Worm (Caenorhabditis elegans) whole organism, L3 larva: ENCODE results near the gene C09G1.5.

Experiments used
- ama-1 ChIP-seq: fragments of 150-350 bp; optimal IDR thresholded peaks from 2 replicates; lab custom pipeline; 2018
- ceh-16 ChIP-seq: sonication (generic microtip); optimal IDR thresholded peaks from 2 replicates; lab custom pipeline; 2017; ENCODE audit warnings: missing biosample characterization, missing genetic modification characterization
- egl-27 ChIP-seq: sonication (generic microtip); optimal IDR thresholded peaks from 4 replicates; lab custom pipeline; 2017; ENCODE audit warnings: missing biosample characterization, missing genetic modification reagents, missing genetic modification characterization
- elt-3 ChIP-seq, 3 experiments: fragments of 150-350 bp in 1 of 3; sonication (generic microtip) in 2 of 3; optimal IDR thresholded peaks; 2 replicates in 2 of 3; 4 replicates in 1 of 3; lab custom pipeline; 2014 to 2017; ENCODE audit warnings: missing biosample characterization in 3 of 3, missing genetic modification characterization in 3 of 3
- fkh-10 ChIP-seq: sonication (generic microtip); optimal IDR thresholded peaks from 2 replicates; lab custom pipeline; 2017; ENCODE audit warnings: missing biosample characterization, missing genetic modification reagents, missing genetic modification characterization
- fkh-2 ChIP-seq: fragments of 150-350 bp; optimal IDR thresholded peaks from 2 replicates; lab custom pipeline; 2014; ENCODE audit warnings: missing biosample characterization, missing genetic modification reagents, missing genetic modification characterization
- nhr-11 ChIP-seq: fragments of 150-350 bp; optimal IDR thresholded peaks from 2 replicates; lab custom pipeline; 2014; ENCODE audit warnings: missing biosample characterization, missing genetic modification characterization
- nhr-12 ChIP-seq: fragments of 150-350 bp; optimal IDR thresholded peaks from 2 replicates; lab custom pipeline; 2014; ENCODE audit warnings: missing biosample characterization, missing genetic modification characterization
- nhr-237 ChIP-seq: fragments of 150-350 bp; optimal IDR thresholded peaks from 2 replicates; lab custom pipeline; 2014; ENCODE audit warnings: missing biosample characterization, missing genetic modification characterization
- nhr-25 ChIP-seq: sonication (generic microtip); optimal IDR thresholded peaks from 2 replicates; lab custom pipeline; 2017; ENCODE audit warnings: missing biosample characterization, missing genetic modification characterization
- nhr-76 ChIP-seq: fragments of 150-350 bp; sonication (generic microtip); optimal IDR thresholded peaks from 5 replicates; lab custom pipeline; 2014; ENCODE audit warnings: missing biosample characterization, missing genetic modification characterization
- unc-39 ChIP-seq: sonication (generic microtip); optimal IDR thresholded peaks from 4 replicates; lab custom pipeline; 2017; ENCODE audit warnings: missing biosample characterization, missing genetic modification characterization

DNA sequence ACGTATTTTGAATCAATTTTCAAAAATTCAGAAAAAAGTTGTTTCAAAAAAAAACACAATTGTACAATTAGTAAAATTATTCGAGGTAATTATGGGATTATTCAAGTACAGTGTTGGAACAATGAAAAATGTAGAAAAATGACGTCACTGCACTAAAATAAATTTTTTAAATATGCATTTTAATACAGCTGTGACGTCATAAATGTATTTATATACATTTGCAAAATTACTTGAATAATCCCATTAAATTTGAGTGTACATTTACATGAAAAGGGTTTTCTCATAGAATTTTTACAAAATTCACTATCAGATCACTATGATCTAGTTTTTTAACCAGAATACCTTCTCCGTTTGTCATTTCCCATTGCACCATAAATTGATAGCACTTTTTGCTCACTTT lies 29.7 kb downstream of the C09G1.5 start:
- TF ChIP-seq egl-27 (no peak), nhr-76 (tag; lab: Kevin White, UChicago) (no peak), unc-39 (tag; lab: Kevin White, UChicago) (no peak), nhr-25 (tag; lab: Kevin White, UChicago) (no peak), ceh-16 (tag; lab: Kevin White, UChicago) (no peak), fkh-10 (GFP tag; lab: Kevin White, UChicago) (no peak), fkh-2 (tag; lab: Kevin White, UChicago) (no peak), nhr-11 (tag; lab: Kevin White, UChicago) (no peak), ama-1 (lab: Kevin White, UChicago) (no peak), elt-3 (tag; optimal IDR thresholded peaks at IDR 0.05; lab: Kevin White, UChicago) (no peak), nhr-12 (no peak), nhr-237 (tag; lab: Kevin White, UChicago) (no peak)
